Fruit fly (Drosophila melanogaster): ENCODE measurements around the gene CG10512.

CG10512 gene

dm6 chr3L:21230762-21231161 is 28.0 kb downstream of the CG10512 start:
- TF ChIP-seq Hr39 (GFP tag; optimal IDR thresholded peaks at IDR 0.05), result no peak
- TF ChIP-seq dac (GFP tag; optimal IDR thresholded peaks at IDR 0.05), result no peak
- TF ChIP-seq vri (GFP tag; optimal IDR thresholded peaks at IDR 0.05), result no peak

dm6 chr3L:21236959-21237551 is 34.3 kb downstream of the CG10512 start:
- TF ChIP-seq eg (GFP tag; IDR thresholded peaks at IDR 0.05) (peak; percentile 90), CG11902 (GFP tag; optimal IDR thresholded peaks at IDR 0.05) (no peak), Hr39 (GFP tag; optimal IDR thresholded peaks at IDR 0.05) (no peak), net (GFP tag; optimal IDR thresholded peaks at IDR 0.05) (peak; percentile 36), OdsH (GFP tag; optimal IDR thresholded peaks at IDR 0.05) (peak; percentile 12), CG6808 (GFP tag; optimal IDR thresholded peaks at IDR 0.05) (peak; percentile 6), CG3919 (GFP tag; optimal IDR thresholded peaks at IDR 0.05) (peak; percentile 26), CG6792 (GFP tag; optimal IDR thresholded peaks at IDR 0.05) (no peak), Ets96B (tag; optimal IDR thresholded peaks at IDR 0.05) (no peak), CG1621 (tag; optimal IDR thresholded peaks at IDR 0.05) (no peak), Gug (GFP tag; IDR thresholded peaks at IDR 0.05) (peak; percentile 21; the same call in 1 of the 2 replicates), CG6854 (GFP tag; optimal IDR thresholded peaks at IDR 0.05) (no peak), CG9139 (GFP tag; optimal IDR thresholded peaks at IDR 0.05) (no peak), Hr38 (GFP tag; optimal IDR thresholded peaks at IDR 0.05) (no peak), CG6276 (GFP tag; optimal IDR thresholded peaks at IDR 0.05) (peak; percentile 95), CG10669 (GFP tag; optimal IDR thresholded peaks at IDR 0.05) (no peak), spab (GFP tag; optimal IDR thresholded peaks at IDR 0.05) (no peak), cyc (GFP tag; optimal IDR thresholded peaks at IDR 0.05) (no peak), CG31627 (GFP tag; optimal IDR thresholded peaks at IDR 0.05) (no peak), CG8632 (GFP tag; optimal IDR thresholded peaks at IDR 0.05) (no peak), fd59A (GFP tag; optimal IDR thresholded peaks at IDR 0.05) (no peak), lz (GFP tag; optimal IDR thresholded peaks at IDR 0.05) (no peak), CG8119 (GFP tag; IDR thresholded peaks at IDR 0.05) (peak; percentile 85), achi (GFP tag; optimal IDR thresholded peaks at IDR 0.05) (peak; percentile 4), Smox (GFP tag; optimal IDR thresholded peaks at IDR 0.05) (no peak), Sox102F (GFP tag; optimal IDR thresholded peaks at IDR 0.05) (no peak), CG4318 (GFP tag; optimal IDR thresholded peaks at IDR 0.05) (no peak), dac (GFP tag; optimal IDR thresholded peaks at IDR 0.05) (no peak), salr (GFP tag; optimal IDR thresholded peaks at IDR 0.05) (peak in 1 of 2 experiments; percentile 70), Eip78C (GFP tag) (peak; percentile 83), esn (GFP tag; optimal IDR thresholded peaks at IDR 0.05) (no peak), CG8319 (GFP tag; optimal IDR thresholded peaks at IDR 0.05) (no peak), CG11294 (GFP tag; IDR thresholded peaks at IDR 0.05) (0 out of 2 replicates have a peak, but pooled peaks have one; percentile 17), dsx (GFP tag; optimal IDR thresholded peaks at IDR 0.05; ENCODE audit: poor library complexity, severe bottlenecking) (no peak), acj6 (GFP tag; optimal IDR thresholded peaks at IDR 0.05) (no peak), CG32006 (GFP tag; optimal IDR thresholded peaks at IDR 0.05) (peak; percentile 73), Ets21C (GFP tag; optimal IDR thresholded peaks at IDR 0.05) (no peak), svp (GFP tag) (no peak), CG11762 (GFP tag; optimal IDR thresholded peaks at IDR 0.05; ENCODE audit: insufficient read depth) (no peak), Blimp-1 (GFP tag; optimal IDR thresholded peaks at IDR 0.05) (no peak), Met (GFP tag; optimal IDR thresholded peaks at IDR 0.05) (no peak), CG16779 (tag; optimal IDR thresholded peaks at IDR 0.05) (peak; percentile 48), pdm3 (GFP tag; optimal IDR thresholded peaks at IDR 0.05) (no peak), CG34406 (GFP tag; optimal IDR thresholded peaks at IDR 0.05) (no peak), CG15336 (GFP tag; IDR thresholded peaks at IDR 0.05) (peak; percentile 83), CG7368 (GFP tag; optimal IDR thresholded peaks at IDR 0.05) (no peak), Eip75B (GFP tag; optimal IDR thresholded peaks at IDR 0.05) (no peak), Hr4 (GFP tag; optimal IDR thresholded peaks at IDR 0.05) (peak; percentile 43), topi (GFP tag; optimal IDR thresholded peaks at IDR 0.05) (no peak)
